Fruit fly (Drosophila melanogaster): ENCODE results near the gene CG34130.
A peak's percentile ranks its signal among the peaks of the same experiment; 100 is the strongest.

Gene CG34130

DNA sequence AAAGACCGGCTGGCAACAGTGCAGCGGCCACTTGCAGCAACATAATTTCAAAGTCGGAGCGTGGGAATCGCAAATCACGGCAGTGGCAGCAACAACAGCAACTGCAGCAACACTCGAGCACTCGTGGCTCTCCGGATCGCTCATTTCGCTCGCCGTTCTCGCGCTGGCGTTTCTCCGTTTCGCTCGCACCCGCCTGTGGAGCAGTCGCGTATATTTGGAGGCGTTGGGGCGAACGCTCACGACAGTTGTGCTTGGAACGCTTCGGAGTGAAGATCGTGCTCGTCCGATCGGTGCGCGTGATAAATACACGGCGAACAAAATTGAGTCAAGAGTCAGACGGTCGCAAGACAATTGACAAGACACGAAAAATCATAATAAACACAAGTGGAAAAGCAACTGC lies 40.2 kb upstream of the CG34130 start, which contains the start of gene CG12290 (continued):
- TF ChIP-seq CG6689 (GFP tag; IDR thresholded peaks at IDR 0.05) (0 out of 2 replicates have a peak, but pooled peaks have one; percentile 12), CG30020 (tag; optimal IDR thresholded peaks at IDR 0.05) (no peak), HmgD (GFP tag; optimal IDR thresholded peaks at IDR 0.05) (peak; percentile 27), Oli (tag; optimal IDR thresholded peaks at IDR 0.05) (peak; percentile 12), chm (GFP tag; IDR thresholded peaks at IDR 0.05) (peak; percentile 66; the same call in 1 of the 2 replicates), dmrt99B (tag; optimal IDR thresholded peaks at IDR 0.05) (peak; percentile 25), grau (tag; optimal IDR thresholded peaks at IDR 0.05) (peak; percentile 28), CG34224 (GFP tag; IDR thresholded peaks at IDR 0.05; ENCODE audit: partially characterized antibody) (peak; percentile 69), Trl (optimal IDR thresholded peaks at IDR 0.05) (peak; percentile 85 to 90), Trl (GFP tag; optimal IDR thresholded peaks at IDR 0.05) (peak; percentile 81), sd (tag; optimal IDR thresholded peaks at IDR 0.05) (peak; percentile 27), CG12769 (tag; optimal IDR thresholded peaks at IDR 0.05) (peak; percentile 51), Deaf1 (tag; optimal IDR thresholded peaks at IDR 0.05) (peak; percentile 87), CG3847 (GFP tag; IDR thresholded peaks at IDR 0.05) (peak; percentile 19; the same call in 1 of the 2 replicates), Rfx (GFP tag; IDR thresholded peaks at IDR 0.05) (peak; percentile 60), Pdp1 (GFP tag; optimal IDR thresholded peaks at IDR 0.05) (no peak), Mrtf (GFP tag; IDR thresholded peaks at IDR 0.05) (0 out of 3 replicates have a peak, but pooled peaks have one; percentile 15), CG7839 (tag; optimal IDR thresholded peaks at IDR 0.05) (peak; percentile 29), Mes4 (GFP tag; optimal IDR thresholded peaks at IDR 0.05) (peak; percentile 13), E2f1 (GFP tag; IDR thresholded peaks at IDR 0.05) (peak; percentile 16; the same call in 1 of the 2 replicates), so (GFP tag; IDR thresholded peaks at IDR 0.05) (peak; percentile 58; the same call in 1 of the 3 replicates), z (GFP tag; IDR thresholded peaks at IDR 0.05) (peak; percentile 74; the same call in 2 of the 3 replicates), CG11696 (GFP tag; IDR thresholded peaks at IDR 0.05) (peak; percentile 36; the same call in 1 of the 2 replicates), Scr (GFP tag; IDR thresholded peaks at IDR 0.05; ENCODE audit: partially characterized antibody) (peak; percentile 32), CG7372 (GFP tag; IDR thresholded peaks at IDR 0.05) (0 out of 2 replicates have a peak, but pooled peaks have one; percentile 6), lbe (GFP tag; optimal IDR thresholded peaks at IDR 0.05) (no peak), CG15514 (GFP tag; optimal IDR thresholded peaks at IDR 0.05) (no peak), Bgb (GFP tag; IDR thresholded peaks at IDR 0.05; ENCODE audit: partially characterized antibody) (peak; percentile 44; the same call in 1 of the 2 replicates), bbx (GFP tag; IDR thresholded peaks at IDR 0.05; ENCODE audit: partially characterized antibody) (peak; percentile 46; the same call in 1 of the 2 replicates), chinmo (GFP tag; IDR thresholded peaks at IDR 0.05; ENCODE audit: partially characterized antibody) (peak; percentile 93; the same call in 3 of the 4 replicates), unc-4 (GFP tag; IDR thresholded peaks at IDR 0.05; ENCODE audit: partially characterized antibody) (peak; percentile 53), ERR (GFP tag; optimal IDR thresholded peaks at IDR 0.05) (peak; percentile 31), CG14441 (GFP tag; IDR thresholded peaks at IDR 0.05) (0 out of 2 replicates have a peak, but pooled peaks have one; percentile 28), Xrp1 (GFP tag; IDR thresholded peaks at IDR 0.05) (peak; percentile 31; the same call in 1 of the 2 replicates), pb (GFP tag; optimal IDR thresholded peaks at IDR 0.05) (peak; percentile 2), Drgx (GFP tag; IDR thresholded peaks at IDR 0.05) (peak; percentile 64), Ptx1 (GFP tag; IDR thresholded peaks at IDR 0.05) (no peak), Dll (GFP tag; IDR thresholded peaks at IDR 0.05; ENCODE audit: partially characterized antibody) (peak; percentile 62; the same call in 3 of the 4 replicates), bsh (GFP tag; optimal IDR thresholded peaks at IDR 0.05) (peak; percentile 2 to 16), row (GFP tag; IDR thresholded peaks at IDR 0.05) (peak; percentile 32; the same call in 1 of the 3 replicates), CG14050 (GFP tag; IDR thresholded peaks at IDR 0.05) (0 out of 3 replicates have a peak, but pooled peaks have one; percentile 20), Nf-YA (GFP tag; IDR thresholded peaks at IDR 0.05) (peak; percentile 25; the same call in 1 of the 2 replicates), her (GFP tag; optimal IDR thresholded peaks at IDR 0.05) (peak; percentile 57), CG6854 (GFP tag; optimal IDR thresholded peaks at IDR 0.05) (no peak), CG2116 (GFP tag; optimal IDR thresholded peaks at IDR 0.05) (no peak), Fer3 (tag; optimal IDR thresholded peaks at IDR 0.05) (no peak), mld (GFP tag; IDR thresholded peaks at IDR 0.05; ENCODE audit: partially characterized antibody) (0 out of 3 replicates have a peak, but pooled peaks have one; percentile 55), cwo (GFP tag; optimal IDR thresholded peaks at IDR 0.05) (peak; percentile 20)

All from whole organism, embryonic.